Worm (Caenorhabditis elegans): ENCODE measurements around the gene rnf-121.

DNA sequence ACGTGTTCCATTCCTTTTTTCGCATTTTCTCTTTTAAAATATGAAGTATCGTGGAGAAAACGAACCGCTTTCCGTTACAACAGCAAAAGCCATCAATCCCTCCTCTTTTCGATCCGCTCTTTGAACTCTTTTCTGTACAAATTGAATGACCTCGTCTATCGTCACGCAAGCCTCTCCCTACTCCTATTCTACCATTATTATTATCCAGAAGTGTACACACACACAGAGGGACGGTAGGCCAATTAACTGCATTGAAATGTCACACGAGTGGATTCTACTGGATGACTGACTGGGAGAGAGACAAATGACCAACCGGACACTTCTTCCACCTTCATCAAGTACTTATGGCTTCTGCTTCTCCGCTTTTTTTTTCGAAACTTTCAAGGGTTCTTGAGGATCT, 37.5 kb upstream of the rnf-121 start:
- TF ChIP-seq pqm-1 (tag; optimal IDR thresholded peaks at IDR 0.05): no peak
- no peak for TF ChIP-seq fkh-10 (GFP tag; optimal IDR thresholded peaks at IDR 0.05)
- no peak for TF ChIP-seq elt-3 (tag; optimal IDR thresholded peaks at IDR 0.05)
- TF ChIP-seq unc-86 (tag; optimal IDR thresholded peaks at IDR 0.05): no peak
- TF ChIP-seq nhr-76 (tag; optimal IDR thresholded peaks at IDR 0.05): no peak
- TF ChIP-seq fos-1 (tag; optimal IDR thresholded peaks at IDR 0.05): no peak
- TF ChIP-seq ceh-88 (GFP tag; IDR thresholded peaks at IDR 0.05): no peak
- no peak for TF ChIP-seq egl-27 (tag; optimal IDR thresholded peaks at IDR 0.05)
- no peak for TF ChIP-seq nhr-12 (tag; optimal IDR thresholded peaks at IDR 0.05)
- TF ChIP-seq lin-35 (GFP tag; optimal IDR thresholded peaks at IDR 0.05): no peak
- TF ChIP-seq unc-30 (tag; optimal IDR thresholded peaks at IDR 0.05): no peak
- TF ChIP-seq lin-15B (tag; optimal IDR thresholded peaks at IDR 0.05): no peak
